Fruit fly (Drosophila melanogaster) whole organism, prepupa: ENCODE results near the gene CG34256.
A peak's percentile ranks its signal among the peaks of the same experiment; 100 is the strongest.

Experiments used
- Blimp-1 ChIP-seq: fragments of 200-800 bp; sonication (Bioruptor generic); optimal IDR thresholded peaks from 3 replicates; lab custom pipeline; 2017; ENCODE audit warnings: missing biosample characterization, missing genetic modification characterization, mild to moderate bottlenecking, moderate library complexity, missing genetic modification reagents
- CG10631 ChIP-seq: fragments of 200-800 bp; sonication (Bioruptor generic); optimal IDR thresholded peaks from 2 replicates; lab custom pipeline; 2016; ENCODE audit warnings: missing biosample characterization, missing genetic modification characterization
- CG10669 ChIP-seq: fragments of 200-800 bp; sonication (Bioruptor generic); optimal IDR thresholded peaks from 3 replicates; lab custom pipeline; 2018; ENCODE audit warnings: missing biosample characterization, mild to moderate bottlenecking, missing genetic modification characterization, moderate library complexity
- CG11762 ChIP-seq: fragments of 200-800 bp; sonication (Bioruptor generic); optimal IDR thresholded peaks from 3 replicates; lab custom pipeline; 2016; ENCODE audit warnings: missing biosample characterization, missing genetic modification characterization; ENCODE audit not compliant: insufficient read depth
- CG11902 ChIP-seq: fragments of 200-800 bp; sonication (Bioruptor generic); optimal IDR thresholded peaks from 3 replicates; lab custom pipeline; 2016; ENCODE audit warnings: missing biosample characterization, missing genetic modification characterization
- CG15336 ChIP-seq: fragments of 200-800 bp; sonication (Bioruptor generic); IDR thresholded peaks from 2 replicates; pipeline ENCODE4 v1.3.6; 2022; ENCODE audit warnings: missing biosample characterization, missing genetic modification characterization
- CG16779 ChIP-seq: fragments of 200-800 bp; sonication (Bioruptor generic); optimal IDR thresholded peaks from 3 replicates; lab custom pipeline; 2017; ENCODE audit warnings: missing biosample characterization, mild to moderate bottlenecking, missing genetic modification characterization
- CG3032 ChIP-seq: fragments of 200-800 bp; optimal IDR thresholded peaks from 2 replicates; lab custom pipeline; 2019; ENCODE audit warnings: missing biosample characterization, mild to moderate bottlenecking, missing genetic modification characterization, moderate library complexity
- CG31627 ChIP-seq: fragments of 200-800 bp; sonication (Bioruptor generic); optimal IDR thresholded peaks from 3 replicates; lab custom pipeline; 2016; ENCODE audit warnings: missing biosample characterization, missing genetic modification characterization
- CG32006 ChIP-seq: fragments of 200-800 bp; sonication (Bioruptor generic); optimal IDR thresholded peaks from 3 replicates; lab custom pipeline; 2017; ENCODE audit warnings: missing biosample characterization, mild to moderate bottlenecking, missing genetic modification characterization
- CG34406 ChIP-seq: fragments of 200-800 bp; sonication (Bioruptor generic); optimal IDR thresholded peaks from 3 replicates; lab custom pipeline; 2016; ENCODE audit warnings: missing biosample characterization, missing genetic modification characterization
- CG3919 ChIP-seq: fragments of 200-800 bp; sonication (Bioruptor generic); optimal IDR thresholded peaks from 3 replicates; lab custom pipeline; 2016; ENCODE audit warnings: missing biosample characterization, missing genetic modification characterization
- CG4318 ChIP-seq: fragments of 200-800 bp; sonication (Bioruptor generic); optimal IDR thresholded peaks from 3 replicates; lab custom pipeline; 2017; ENCODE audit warnings: missing biosample characterization, mild to moderate bottlenecking, missing genetic modification characterization
- CG6163 ChIP-seq: fragments of 200-800 bp; sonication (Bioruptor generic); IDR thresholded peaks from 3 replicates; pipeline ENCODE4 v1.3.6; 2022; ENCODE audit warnings: missing biosample characterization, missing genetic modification characterization
- CG6276 ChIP-seq: fragments of 200-800 bp; sonication (Bioruptor generic); optimal IDR thresholded peaks from 2 replicates; lab custom pipeline; 2017; ENCODE audit warnings: missing biosample characterization, mild to moderate bottlenecking, missing genetic modification characterization
- CG6792 ChIP-seq: fragments of 200-800 bp; sonication (Bioruptor generic); optimal IDR thresholded peaks from 3 replicates; lab custom pipeline; 2016; ENCODE audit warnings: missing biosample characterization, missing genetic modification characterization
- CG6854 ChIP-seq: fragments of 200-800 bp; sonication (Bioruptor generic); optimal IDR thresholded peaks from 2 replicates; lab custom pipeline; 2017; ENCODE audit warnings: missing biosample characterization, mild to moderate bottlenecking, missing genetic modification characterization
- CG8119 ChIP-seq: fragments of 200-800 bp; sonication (Bioruptor generic); IDR thresholded peaks from 3 replicates; pipeline ENCODE4 v1.3.6; 2022; ENCODE audit warnings: missing biosample characterization, missing genetic modification characterization
- CG8632 ChIP-seq: fragments of 200-800 bp; sonication (Bioruptor generic); optimal IDR thresholded peaks from 3 replicates; lab custom pipeline; 2016; ENCODE audit warnings: missing biosample characterization, missing genetic modification characterization
- CG9139 ChIP-seq: fragments of 200-800 bp; sonication (Bioruptor generic); optimal IDR thresholded peaks from 3 replicates; lab custom pipeline; 2017; ENCODE audit warnings: missing biosample characterization, mild to moderate bottlenecking, missing genetic modification characterization
- Eip75B ChIP-seq: fragments of 200-800 bp; sonication (Bioruptor generic); optimal IDR thresholded peaks from 3 replicates; lab custom pipeline; 2016; ENCODE audit warnings: missing biosample characterization, missing genetic modification characterization
- Eip78C ChIP-seq: fragments of 200-800 bp; sonication (Bioruptor generic); peaks from one replicate; lab custom pipeline; 2016; ENCODE audit warnings: missing biosample characterization, missing genetic modification characterization
- Eip93F ChIP-seq: fragments of 200-800 bp; sonication (Bioruptor generic); optimal IDR thresholded peaks from 2 replicates; lab custom pipeline; 2016; ENCODE audit warnings: missing biosample characterization, mild to moderate bottlenecking, missing genetic modification characterization
- Ets21C ChIP-seq: fragments of 200-800 bp; sonication (Bioruptor generic); optimal IDR thresholded peaks from 3 replicates; lab custom pipeline; 2016; ENCODE audit warnings: missing biosample characterization, missing genetic modification characterization
- Ets96B ChIP-seq: fragments of 200-800 bp; optimal IDR thresholded peaks from 2 replicates; lab custom pipeline; 2019; ENCODE audit warnings: missing biosample characterization, mild to moderate bottlenecking, missing genetic modification characterization, moderate library complexity
- Hr38 ChIP-seq: sonication (Bioruptor generic); optimal IDR thresholded peaks from 2 replicates; lab custom pipeline; 2016; ENCODE audit warnings: missing biosample characterization, missing genetic modification characterization
- Hr39 ChIP-seq: fragments of 200-800 bp; sonication (Bioruptor generic); optimal IDR thresholded peaks from 2 replicates; lab custom pipeline; 2016; ENCODE audit warnings: missing biosample characterization, missing genetic modification characterization
- Hr4 ChIP-seq: fragments of 200-800 bp; sonication (Bioruptor generic); optimal IDR thresholded peaks from 3 replicates; lab custom pipeline; 2016; ENCODE audit warnings: missing biosample characterization, missing genetic modification characterization
- Lpt ChIP-seq: fragments of 200-800 bp; sonication (Bioruptor generic); optimal IDR thresholded peaks from 3 replicates; lab custom pipeline; 2016; ENCODE audit warnings: missing biosample characterization, missing genetic modification characterization
- Met ChIP-seq: fragments of 200-800 bp; sonication (Bioruptor generic); optimal IDR thresholded peaks from 3 replicates; lab custom pipeline; 2016; ENCODE audit warnings: missing biosample characterization, missing genetic modification characterization
- OdsH ChIP-seq: fragments of 200-800 bp; sonication (Bioruptor generic); optimal IDR thresholded peaks from 3 replicates; lab custom pipeline; 2016; ENCODE audit warnings: missing biosample characterization, missing genetic modification characterization
- Smox ChIP-seq: fragments of 200-800 bp; sonication (Bioruptor generic); optimal IDR thresholded peaks from 3 replicates; lab custom pipeline; 2016; ENCODE audit warnings: missing biosample characterization, missing genetic modification characterization
- Sox14 ChIP-seq: fragments of 200-800 bp; sonication (Bioruptor generic); optimal IDR thresholded peaks from 3 replicates; lab custom pipeline; 2016; ENCODE audit warnings: missing biosample characterization, missing genetic modification characterization
- Sox15 ChIP-seq: fragments of 200-800 bp; sonication (Bioruptor generic); optimal IDR thresholded peaks from 3 replicates; lab custom pipeline; 2016; ENCODE audit warnings: missing biosample characterization, missing genetic modification characterization
- achi ChIP-seq: fragments of 200-800 bp; sonication (Bioruptor generic); optimal IDR thresholded peaks from 3 replicates; lab custom pipeline; 2016; ENCODE audit warnings: missing biosample characterization, missing genetic modification characterization
- acj6 ChIP-seq: fragments of 200-800 bp; sonication (Bioruptor generic); optimal IDR thresholded peaks from 3 replicates; lab custom pipeline; 2016; ENCODE audit warnings: missing biosample characterization, missing genetic modification characterization
- dsx ChIP-seq: fragments of 200-800 bp; optimal IDR thresholded peaks from 3 replicates; lab custom pipeline; 2019; ENCODE audit warnings: missing biosample characterization, mild to moderate bottlenecking, missing genetic modification characterization, moderate library complexity; ENCODE audit not compliant: poor library complexity, severe bottlenecking
- esn ChIP-seq: fragments of 200-800 bp; sonication (Bioruptor generic); optimal IDR thresholded peaks from 2 replicates; lab custom pipeline; 2016; ENCODE audit warnings: missing biosample characterization, mild to moderate bottlenecking, missing genetic modification characterization, moderate library complexity
- fd59A ChIP-seq: fragments of 200-800 bp; sonication (Bioruptor generic); optimal IDR thresholded peaks from 2 replicates; lab custom pipeline; 2017; ENCODE audit warnings: missing biosample characterization, mild to moderate bottlenecking, missing genetic modification characterization, missing genetic modification reagents
- lz ChIP-seq: fragments of 200-800 bp; sonication (Bioruptor generic); optimal IDR thresholded peaks from 3 replicates; lab custom pipeline; 2016; ENCODE audit warnings: missing biosample characterization, missing genetic modification characterization
- net ChIP-seq: fragments of 200-800 bp; sonication (Bioruptor generic); optimal IDR thresholded peaks from 3 replicates; lab custom pipeline; 2016; ENCODE audit warnings: missing biosample characterization, missing genetic modification characterization
- pdm3 ChIP-seq: fragments of 200-800 bp; sonication (Bioruptor generic); optimal IDR thresholded peaks from 3 replicates; lab custom pipeline; 2016; ENCODE audit warnings: missing biosample characterization, missing genetic modification characterization
- spab ChIP-seq: fragments of 200-800 bp; sonication (Bioruptor generic); optimal IDR thresholded peaks from 2 replicates; lab custom pipeline; 2017; ENCODE audit warnings: missing biosample characterization, mild to moderate bottlenecking, missing genetic modification characterization, missing genetic modification reagents
- topi ChIP-seq: fragments of 200-800 bp; sonication (Bioruptor generic); optimal IDR thresholded peaks from 3 replicates; lab custom pipeline; 2016; ENCODE audit warnings: missing biosample characterization, missing genetic modification characterization
- vri ChIP-seq: fragments of 200-800 bp; sonication (Bioruptor generic); optimal IDR thresholded peaks from 3 replicates; lab custom pipeline; 2016; ENCODE audit warnings: missing biosample characterization, mild to moderate bottlenecking, missing genetic modification characterization

Gene CG34256

dm6 chr3L:19035163-19035900, 45.7 kb upstream of the CG34256 start (continued):
- TF ChIP-seq Sox15 (GFP tag; lab: Kevin White, UChicago) (no peak), CG34406 (GFP tag; lab: Kevin White, UChicago) (peak; percentile 39), CG16779 (tag; lab: Kevin White, UChicago) (no peak), CG3032 (tag; lab: Kevin White, UChicago) (peak; percentile 55), CG4318 (GFP tag; lab: Kevin White, UChicago) (no peak), topi (peak; percentile 55), Eip93F (GFP tag; lab: Kevin White, UChicago) (no peak), Eip75B (GFP tag; lab: Kevin White, UChicago) (peak; percentile 43), spab (peak; percentile 26), Hr39 (GFP tag; lab: Kevin White, UChicago) (peak; percentile 14), CG8632 (GFP tag; lab: Kevin White, UChicago) (peak; percentile 18), CG8119 (GFP tag; lab: Robert Waterston, UW) (peak; percentile 27; the same call in 1 of the 3 replicates), CG10631 (peak; percentile 41), vri (GFP tag; lab: Kevin White, UChicago) (peak; percentile 4), fd59A (peak; percentile 27), Smox (peak; percentile 42), CG11762 (GFP tag; lab: Kevin White, UChicago) (no peak), net (peak; percentile 6), lz (peak; percentile 42), Hr4 (GFP tag; lab: Kevin White, UChicago) (no peak), Eip78C (peak; percentile 89)

dm6 chr3L:19033154-19033811, 43.7 kb upstream of the CG34256 start:
- TF ChIP-seq CG32006 (GFP tag; lab: Kevin White, UChicago) (peak; percentile 65), Ets96B (tag; lab: Kevin White, UChicago) (peak; percentile 79), CG11762 (GFP tag; lab: Kevin White, UChicago) (peak; percentile 53), esn (GFP tag; lab: Kevin White, UChicago) (peak; percentile 70), CG3032 (tag; lab: Kevin White, UChicago) (peak; percentile 81), CG3919 (GFP tag; lab: Kevin White, UChicago) (peak; percentile 78), fd59A (peak; percentile 67), CG31627 (GFP tag; lab: Kevin White, UChicago) (peak; percentile 49), OdsH (GFP tag; lab: Kevin White, UChicago) (peak; percentile 69), achi (GFP tag; lab: Kevin White, UChicago) (peak; percentile 75), CG34406 (GFP tag; lab: Kevin White, UChicago) (peak; percentile 72), Blimp-1 (GFP tag; lab: Kevin White, UChicago) (peak; percentile 52), Lpt (GFP tag; lab: Kevin White, UChicago) (peak; percentile 55), CG6854 (GFP tag; lab: Kevin White, UChicago) (peak; percentile 69), CG8632 (GFP tag; lab: Kevin White, UChicago) (peak; percentile 70), acj6 (peak; percentile 80), pdm3 (peak; percentile 43), CG9139 (peak; percentile 53), Eip93F (GFP tag; lab: Kevin White, UChicago) (no peak), CG6792 (GFP tag; lab: Kevin White, UChicago) (peak; percentile 70), Eip78C (peak; percentile 89), Hr39 (GFP tag; lab: Kevin White, UChicago) (peak; percentile 45), CG11902 (GFP tag; lab: Kevin White, UChicago) (peak; percentile 19), dsx (GFP tag; lab: Kevin White, UChicago) (peak; percentile 78), CG15336 (GFP tag; lab: Robert Waterston, UW) (peak; percentile 69), CG6276 (peak; percentile 10), CG16779 (tag; lab: Kevin White, UChicago) (peak; percentile 32), Sox14 (GFP tag; lab: Kevin White, UChicago) (peak; percentile 59), Hr4 (GFP tag; lab: Kevin White, UChicago) (peak; percentile 33), Smox (peak; percentile 51), Met (GFP tag; lab: Kevin White, UChicago) (peak; percentile 66), spab (peak; percentile 71), Eip75B (GFP tag; lab: Kevin White, UChicago) (peak; percentile 45), Hr38 (GFP tag; lab: Kevin White, UChicago) (no peak), vri (GFP tag; lab: Kevin White, UChicago) (peak; percentile 42), Ets21C (no peak), CG10669 (GFP tag; lab: Kevin White, UChicago) (peak; percentile 76), net (peak; percentile 69), CG6163 (peak; percentile 73)
